Fruit fly (Drosophila melanogaster) whole organism, embryonic: ENCODE data around the gene CG32939.

Experiments used
- Adf1 ChIP-seq: fragments of 200-800 bp; sonication (Bioruptor generic); IDR thresholded peaks from 2 replicates; pipeline ENCODE4 v1.3.6; 2022; ENCODE audit warnings: missing biosample characterization, missing genetic modification characterization
- Atf-2 ChIP-seq: fragments of 200-800 bp; sonication (Bioruptor generic); optimal IDR thresholded peaks from 2 replicates; lab custom pipeline; 2016; ENCODE audit warnings: missing biosample characterization, missing genetic modification characterization
- C15 ChIP-seq: fragments of 200-800 bp; sonication (Bioruptor generic); IDR thresholded peaks from 3 replicates; pipeline ENCODE4 v1.3.6; 2022; ENCODE audit warnings: missing biosample characterization, missing genetic modification characterization
- CG11456 ChIP-seq: fragments of 200-800 bp; sonication (Bioruptor generic); IDR thresholded peaks from 3 replicates; pipeline ENCODE4 v1.3.6; 2022; ENCODE audit warnings: missing biosample characterization, missing genetic modification characterization
- CG12219 ChIP-seq: fragments of 200-800 bp; sonication (Bioruptor generic); optimal IDR thresholded peaks from 3 replicates; lab custom pipeline; 2018; ENCODE audit warnings: missing biosample characterization, mild to moderate bottlenecking, missing genetic modification characterization
- CG13287 ChIP-seq: fragments of 200-800 bp; sonication (Bioruptor generic); IDR thresholded peaks from 2 replicates; pipeline ENCODE4 v1.3.6; 2022; ENCODE audit warnings: missing biosample characterization, missing genetic modification characterization; ENCODE audit not compliant: partially characterized antibody
- CG1602 ChIP-seq: fragments of 200-800 bp; sonication (Bioruptor generic); optimal IDR thresholded peaks from 3 replicates; lab custom pipeline; 2016; ENCODE audit warnings: missing biosample characterization, missing genetic modification characterization
- CG17328 ChIP-seq: fragments of 200-800 bp; sonication (Bioruptor generic); IDR thresholded peaks from 2 replicates; pipeline ENCODE4 v1.3.6; 2022; ENCODE audit warnings: missing biosample characterization, missing genetic modification characterization
- CG17359 ChIP-seq: fragments of 200-800 bp; sonication (Bioruptor generic); optimal IDR thresholded peaks from 3 replicates; lab custom pipeline; 2018; ENCODE audit warnings: missing biosample characterization, mild to moderate bottlenecking, missing genetic modification characterization, moderate library complexity
- CG17829 ChIP-seq: fragments of 200-800 bp; optimal IDR thresholded peaks from 2 replicates; lab custom pipeline; 2019; ENCODE audit warnings: missing biosample characterization, mild to moderate bottlenecking, missing genetic modification characterization, moderate library complexity
- CG18619 ChIP-seq: fragments of 200-800 bp; sonication (Bioruptor generic); optimal IDR thresholded peaks from 3 replicates; lab custom pipeline; 2017; ENCODE audit warnings: missing biosample characterization, mild to moderate bottlenecking, missing genetic modification characterization
- CG2129 ChIP-seq: fragments of 200-800 bp; sonication (Bioruptor generic); IDR thresholded peaks from 2 replicates; pipeline ENCODE4 v1.3.6; 2022; ENCODE audit warnings: missing biosample characterization, missing genetic modification characterization; ENCODE audit not compliant: partially characterized antibody
- CG31388 ChIP-seq: fragments of 200-800 bp; sonication (Bioruptor generic); optimal IDR thresholded peaks from 2 replicates; lab custom pipeline; 2016; ENCODE audit warnings: missing biosample characterization, missing genetic modification characterization
- CG32532 ChIP-seq: fragments of 200-800 bp; sonication (Bioruptor generic); IDR thresholded peaks from 2 replicates; pipeline ENCODE4 v1.3.6; 2022; ENCODE audit warnings: missing biosample characterization, missing genetic modification characterization
- CG34422 ChIP-seq: fragments of 200-800 bp; sonication (Bioruptor generic); IDR thresholded peaks from 3 replicates; pipeline ENCODE4 v1.3.6; 2022; ENCODE audit warnings: missing biosample characterization, missing genetic modification characterization
- CG3726 ChIP-seq: fragments of 200-800 bp; sonication (Bioruptor generic); IDR thresholded peaks from 3 replicates; pipeline ENCODE4, ENCODE4 v1.3.6; 2022; ENCODE audit warnings: missing biosample characterization, missing genetic modification characterization
- CG4328 ChIP-seq: fragments of 200-800 bp; sonication (Bioruptor generic); optimal IDR thresholded peaks from 3 replicates; lab custom pipeline; 2017; ENCODE audit warnings: missing biosample characterization, missing genetic modification reagents, missing genetic modification characterization
- CG4820 ChIP-seq: fragments of 200-800 bp; sonication (Bioruptor generic); optimal IDR thresholded peaks from 3 replicates; lab custom pipeline; 2016; ENCODE audit warnings: missing biosample characterization, missing genetic modification characterization
- CG5245 ChIP-seq: fragments of 200-800 bp; sonication (Bioruptor generic); optimal IDR thresholded peaks from 3 replicates; lab custom pipeline; 2016; ENCODE audit warnings: missing biosample characterization, missing genetic modification characterization
- CG9727 ChIP-seq: fragments of 200-800 bp; sonication (Bioruptor generic); optimal IDR thresholded peaks from 3 replicates; lab custom pipeline; 2017; ENCODE audit warnings: missing biosample characterization, mild to moderate bottlenecking, missing genetic modification characterization
- CG9817 ChIP-seq: fragments of 200-800 bp; sonication (Bioruptor generic); optimal IDR thresholded peaks from 2 replicates; lab custom pipeline; 2018; ENCODE audit warnings: missing biosample characterization, mild to moderate bottlenecking, missing genetic modification characterization, moderate library complexity
- CG9876 ChIP-seq: fragments of 200-800 bp; sonication (Bioruptor generic); optimal IDR thresholded peaks from 2 replicates; lab custom pipeline; 2016; ENCODE audit warnings: missing biosample characterization, missing genetic modification characterization
- CkIIα-i1 ChIP-seq: fragments of 200-800 bp; sonication (Bioruptor generic); IDR thresholded peaks from 2 replicates; pipeline ENCODE4 v1.3.6; 2022; ENCODE audit warnings: missing biosample characterization, missing genetic modification characterization
- Dad ChIP-seq: fragments of 200-800 bp; sonication (Bioruptor generic); optimal IDR thresholded peaks from 3 replicates; lab custom pipeline; 2016; ENCODE audit warnings: missing biosample characterization, missing genetic modification characterization
- Dip2 ChIP-seq: fragments of 200-800 bp; sonication (Bioruptor generic); IDR thresholded peaks from 2 replicates; pipeline ENCODE4 v1.3.6; 2022; ENCODE audit warnings: missing biosample characterization, missing genetic modification characterization
- Dref ChIP-seq: fragments of 200-800 bp; sonication (Bioruptor generic); IDR thresholded peaks from 2 replicates; pipeline ENCODE4 v1.3.6; 2022; ENCODE audit warnings: missing biosample characterization, missing genetic modification characterization
- H2.0 ChIP-seq: fragments of 200-800 bp; sonication (Bioruptor generic); IDR thresholded peaks from 2 replicates; pipeline ENCODE4 v1.3.6; 2022; ENCODE audit warnings: missing biosample characterization, missing genetic modification characterization
- Jarid2 ChIP-seq: fragments of 200-800 bp; sonication (Bioruptor generic); optimal IDR thresholded peaks from 3 replicates; lab custom pipeline; 2017; ENCODE audit warnings: mild to moderate bottlenecking, missing biosample characterization, missing genetic modification reagents, missing genetic modification characterization
- Mes4 ChIP-seq: fragments of 200-800 bp; sonication (Bioruptor generic); optimal IDR thresholded peaks from 2 replicates; lab custom pipeline; 2016; ENCODE audit warnings: missing biosample characterization, missing genetic modification characterization
- NK7.1 ChIP-seq: fragments of 200-800 bp; sonication (Bioruptor generic); optimal IDR thresholded peaks from 3 replicates; lab custom pipeline; 2016; ENCODE audit warnings: missing biosample characterization, missing genetic modification characterization
- Neu2 ChIP-seq: fragments of 200-800 bp; sonication (Bioruptor generic); optimal IDR thresholded peaks from 3 replicates; lab custom pipeline; 2016; ENCODE audit warnings: missing biosample characterization, missing genetic modification characterization, borderline replicate concordance
- Nf-YA ChIP-seq: fragments of 200-800 bp; sonication (Bioruptor generic); IDR thresholded peaks from 2 replicates; pipeline ENCODE4 v1.3.6; 2022; ENCODE audit warnings: missing biosample characterization, missing genetic modification characterization
- Sry-δ ChIP-seq: fragments of 200-800 bp; sonication (Bioruptor generic); optimal IDR thresholded peaks from 2 replicates; lab custom pipeline; 2016; ENCODE audit warnings: missing biosample characterization, missing genetic modification characterization
- Xrp1 ChIP-seq: fragments of 200-800 bp; sonication (Bioruptor generic); IDR thresholded peaks from 2 replicates; pipeline ENCODE4 v1.3.6; 2022; ENCODE audit warnings: missing biosample characterization, missing genetic modification characterization
- ab ChIP-seq: fragments of 200-800 bp; sonication (Bioruptor generic); optimal IDR thresholded peaks from 2 replicates; lab custom pipeline; 2016; ENCODE audit warnings: missing biosample characterization, missing genetic modification characterization
- abd-A ChIP-seq: fragments of 200-800 bp; sonication (Bioruptor generic); optimal IDR thresholded peaks from 3 replicates; lab custom pipeline; 2019; ENCODE audit warnings: missing biosample characterization, mild to moderate bottlenecking, missing genetic modification characterization, moderate library complexity
- cg ChIP-seq: fragments of 200-800 bp; sonication (Bioruptor generic); optimal IDR thresholded peaks from 3 replicates; lab custom pipeline; 2019; ENCODE audit warnings: missing biosample characterization, mild to moderate bottlenecking, missing genetic modification characterization, moderate library complexity
- chif ChIP-seq, 2 experiments: fragments of 200-800 bp; sonication (Bioruptor generic); optimal IDR thresholded peaks; 3 replicates each; lab custom pipeline; 2016; ENCODE audit warnings: missing biosample characterization in 2 of 2, missing genetic modification characterization in 2 of 2
- disco-r ChIP-seq: fragments of 200-800 bp; sonication (Bioruptor generic); optimal IDR thresholded peaks from 2 replicates; lab custom pipeline; 2016; ENCODE audit warnings: missing biosample characterization, missing genetic modification characterization
- dm ChIP-seq: fragments of 200-800 bp; sonication (Bioruptor generic); optimal IDR thresholded peaks from 3 replicates; lab custom pipeline; 2016; ENCODE audit warnings: missing biosample characterization, missing genetic modification characterization
- esg ChIP-seq: fragments of 200-800 bp; sonication (Bioruptor generic); conservative IDR thresholded peaks from 2 replicates; pipeline ENCODE4 v1.3.6; 2022; ENCODE audit warnings: missing biosample characterization, missing genetic modification characterization
- gfzf ChIP-seq: fragments of 200-800 bp; sonication (Bioruptor generic); optimal IDR thresholded peaks from 2 replicates; lab custom pipeline; 2016; ENCODE audit warnings: missing biosample characterization, mild to moderate bottlenecking, missing genetic modification characterization, moderate library complexity
- her ChIP-seq: fragments of 200-800 bp; sonication (Bioruptor generic); optimal IDR thresholded peaks from 2 replicates; lab custom pipeline; 2016; ENCODE audit warnings: missing biosample characterization, missing genetic modification characterization
- ind ChIP-seq: fragments of 200-800 bp; sonication (Bioruptor generic); optimal IDR thresholded peaks from 3 replicates; lab custom pipeline; 2016; ENCODE audit warnings: missing biosample characterization, missing genetic modification characterization
- lbe ChIP-seq: fragments of 200-800 bp; sonication (Bioruptor generic); optimal IDR thresholded peaks from 2 replicates; lab custom pipeline; 2016; ENCODE audit warnings: missing biosample characterization, mild to moderate bottlenecking, missing genetic modification characterization
- pb ChIP-seq: fragments of 200-800 bp; sonication (Bioruptor generic); optimal IDR thresholded peaks from 3 replicates; lab custom pipeline; 2016; ENCODE audit warnings: missing biosample characterization, missing genetic modification characterization
- ranshi ChIP-seq: fragments of 200-800 bp; sonication (Bioruptor generic); IDR thresholded peaks from 2 replicates; pipeline ENCODE4 v1.3.6; 2022; ENCODE audit warnings: missing biosample characterization, missing genetic modification characterization
- ro ChIP-seq: fragments of 200-800 bp; sonication (Bioruptor generic); IDR thresholded peaks from 2 replicates; pipeline ENCODE4 v1.3.6; 2022; ENCODE audit warnings: missing biosample characterization, missing genetic modification characterization
- ssp ChIP-seq: fragments of 200-800 bp; sonication (Bioruptor generic); IDR thresholded peaks from 2 replicates; pipeline ENCODE4 v1.3.6; 2022; ENCODE audit warnings: missing biosample characterization, missing genetic modification characterization
- sug ChIP-seq: fragments of 200-800 bp; optimal IDR thresholded peaks from 2 replicates; lab custom pipeline; 2019; ENCODE audit warnings: missing biosample characterization, mild to moderate bottlenecking, missing genetic modification characterization, moderate library complexity
- wdn ChIP-seq: fragments of 200-800 bp; sonication (Bioruptor generic); IDR thresholded peaks from 2 replicates; pipeline ENCODE4 v1.3.6; 2022; ENCODE audit warnings: missing biosample characterization, missing genetic modification characterization
- z ChIP-seq: fragments of 200-800 bp; sonication (Bioruptor generic); IDR thresholded peaks from 3 replicates; pipeline ENCODE4 v1.3.6; 2022; ENCODE audit warnings: missing biosample characterization, missing genetic modification characterization
- zen2 ChIP-seq: fragments of 200-800 bp; sonication (Bioruptor generic); IDR thresholded peaks from 3 replicates; pipeline ENCODE4 v1.3.6; 2022; ENCODE audit warnings: missing biosample characterization, missing genetic modification characterization; ENCODE audit not compliant: partially characterized antibody

The CG32939 gene

dm6 chr3R:9710886-9711285, 18.0 kb downstream of the CG32939 start, which contains the start of the genes trbd and dmt (continued):
- TF ChIP-seq CG1602 (GFP tag; lab: Kevin White, UChicago) (peak; percentile 40), dm (GFP tag; lab: Kevin White, UChicago) (peak; percentile 78), Xrp1 (GFP tag; lab: Robert Waterston, UW) (no peak), Neu2 (GFP tag; lab: Kevin White, UChicago) (no peak), CG13287 (no peak), chif (GFP tag; optimal IDR thresholded peaks at IDR 0.05; lab: Kevin White, UChicago) (peak; percentile 3 to 54), her (GFP tag; lab: Kevin White, UChicago) (peak; percentile 73), gfzf (GFP tag; lab: Kevin White, UChicago) (peak; percentile 99), Dip2 (GFP tag; lab: Robert Waterston, UW) (no peak), Nf-YA (GFP tag; lab: Robert Waterston, UW) (no peak), Dref (GFP tag; lab: Robert Waterston, UW) (no peak), CkIIα-i1 (no peak), Atf-2 (peak; percentile 17), sug (no peak), z (GFP tag; lab: Robert Waterston, UW) (no peak), Sry-δ (GFP tag; lab: Kevin White, UChicago) (peak; percentile 83), CG5245 (peak; percentile 28), CG9727 (GFP tag; lab: Kevin White, UChicago) (peak; percentile 30), H2.0 (GFP tag; lab: Robert Waterston, UW) (no peak), CG32532 (GFP tag; lab: Robert Waterston, UW) (no peak), lbe (GFP tag; lab: Kevin White, UChicago) (no peak), disco-r (GFP tag; lab: Kevin White, UChicago) (peak; percentile 1), CG17359 (no peak), esg (GFP tag; lab: Robert Waterston, UW) (no peak), abd-A (tag; lab: Kevin White, UChicago) (no peak), CG11456 (no peak), CG3726 (no peak), CG9876 (GFP tag; lab: Kevin White, UChicago) (peak; percentile 76), ranshi (no peak), CG4820 (GFP tag; lab: Kevin White, UChicago) (peak; percentile 30), CG2129 (GFP tag; lab: Robert Waterston, UW) (no peak), ind (GFP tag; lab: Kevin White, UChicago) (no peak), cg (GFP tag; lab: Kevin White, UChicago) (no peak), CG17328 (GFP tag; lab: Robert Waterston, UW) (no peak), Jarid2 (GFP tag; lab: Kevin White, UChicago) (no peak), CG34422 (GFP tag; lab: Robert Waterston, UW) (no peak), CG31388 (GFP tag; lab: Kevin White, UChicago) (no peak), ab (GFP tag; lab: Kevin White, UChicago) (no peak), CG18619 (GFP tag; lab: Kevin White, UChicago) (no peak), ssp (GFP tag; lab: Robert Waterston, UW) (no peak), Mes4 (GFP tag; lab: Kevin White, UChicago) (peak; percentile 29), wdn (GFP tag; lab: Robert Waterston, UW) (no peak), zen2 (GFP tag; lab: Robert Waterston, UW) (no peak), Adf1 (GFP tag; lab: Robert Waterston, UW) (no peak), CG17829 (tag; lab: Kevin White, UChicago) (no peak), CG9817 (tag; lab: Kevin White, UChicago) (no peak), Dad (GFP tag; lab: Kevin White, UChicago) (peak; percentile 66), NK7.1 (GFP tag; lab: Kevin White, UChicago) (peak; percentile 38), ro (GFP tag; lab: Robert Waterston, UW) (no peak), CG4328 (no peak), CG12219 (no peak), pb (GFP tag; lab: Kevin White, UChicago) (no peak), C15 (GFP tag; lab: Robert Waterston, UW) (no peak)
